Worm (Caenorhabditis elegans) whole organism, L4/young adult: ENCODE measurements around the gene cut-1.

Experiments used
- W03F9.2 ChIP-seq: fragments of 150-350 bp; optimal IDR thresholded peaks from 2 replicates; lab custom pipeline; 2014; ENCODE audit warnings: missing biosample characterization, missing genetic modification characterization
- dao-5 ChIP-seq: sonication (generic microtip); optimal IDR thresholded peaks from 2 replicates; lab custom pipeline; 2016; ENCODE audit warnings: missing genotype, missing genetic modification characterization, moderate library complexity, missing compliant biosample characterization
- him-1 ChIP-seq: sonication (generic microtip); optimal IDR thresholded peaks from 2 replicates; lab custom pipeline; 2016; ENCODE audit warnings: missing genotype, missing genetic modification reagents, missing genetic modification characterization, missing compliant biosample characterization

- no peak for TF ChIP-seq him-1 (tag; lab: Kevin White, UChicago)
- TF ChIP-seq W03F9.2 (tag; lab: Kevin White, UChicago) = no peak
- no peak for TF ChIP-seq dao-5 (tag; lab: Kevin White, UChicago)
Observed at ce11 chrII:11240963-11241362, 28.0 kb upstream of the cut-1 start.
